Worm (Caenorhabditis elegans) whole organism, young adult: ENCODE data around the gene sru-28.

Source experiments
- ceh-27 ChIP-seq: fragments of 200-800 bp; sonication (Bioruptor generic); optimal IDR thresholded peaks from 2 replicates; lab custom pipeline; 2018; ENCODE audit warnings: mild to moderate bottlenecking, missing genetic modification characterization, moderate library complexity, missing compliant biosample characterization
- ceh-40 ChIP-seq: fragments of 200-800 bp; sonication (Bioruptor generic); IDR thresholded peaks from 2 replicates; pipeline ENCODE4 v1.3.6; 2022; ENCODE audit warnings: missing genetic modification characterization, missing compliant biosample characterization
- nfya-1 ChIP-seq: sonication (generic microtip); optimal IDR thresholded peaks from 2 replicates; lab custom pipeline; 2017; ENCODE audit warnings: antibody characterized with exemption, missing compliant biosample characterization, missing genetic modification characterization, borderline replicate concordance; ENCODE audit not compliant: insufficient read depth
- snpc-3.4 ChIP-seq: sonication (generic microtip); optimal IDR thresholded peaks from 2 replicates; lab custom pipeline; 2017; ENCODE audit warnings: missing genetic modification characterization, mild to moderate bottlenecking, missing compliant biosample characterization, antibody characterized with exemption, moderate library complexity, missing genotype, missing genetic modification reagents

DNA sequence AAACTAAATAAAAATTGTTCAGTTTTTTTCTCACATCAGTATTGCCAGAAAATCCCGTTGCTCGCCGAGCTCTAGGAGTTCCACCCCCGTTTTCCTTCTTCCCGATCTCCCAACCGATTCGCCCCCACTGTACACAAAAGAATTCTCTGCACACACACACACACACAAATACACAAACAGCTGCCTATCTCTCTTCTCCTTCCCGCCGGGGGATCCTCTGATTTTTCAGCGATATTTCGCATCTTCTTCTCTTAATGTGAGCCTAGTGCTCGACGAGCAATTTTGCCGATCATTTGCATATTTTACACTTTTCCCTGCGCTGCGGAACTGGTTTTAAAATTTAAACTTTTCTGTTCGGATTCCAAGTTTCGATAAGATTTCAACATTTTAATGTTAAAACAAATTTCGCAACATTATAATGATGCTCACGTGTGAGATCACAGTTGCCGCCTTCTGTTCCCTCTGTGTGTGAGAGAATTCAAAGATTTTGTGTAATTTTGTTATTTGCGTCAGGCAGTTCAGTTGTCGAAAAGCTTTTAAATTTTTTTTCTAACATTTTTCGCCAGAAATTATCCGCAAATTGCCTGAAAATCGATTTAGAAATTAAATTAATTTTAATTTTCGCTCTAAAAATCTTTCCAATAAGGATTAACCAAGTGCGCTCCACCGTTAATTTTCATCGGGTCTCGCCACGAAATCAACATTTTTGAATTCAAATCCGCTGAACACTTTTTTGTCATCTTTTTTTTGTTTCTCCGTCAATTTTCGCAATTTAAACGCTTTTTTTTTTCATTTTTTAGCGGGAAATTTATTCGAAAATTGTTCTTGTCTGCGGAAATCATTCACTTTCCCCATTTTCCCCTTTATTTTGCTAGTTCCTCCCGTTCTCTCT lies 34.8 kb upstream of the sru-28 start:
- TF ChIP-seq snpc-3.4 (tag; lab: Kevin White, UChicago) (peak; percentile 6), nfya-1 (tag; lab: Kevin White, UChicago) (no peak), ceh-27 (GFP tag; lab: Kevin White, UChicago) (no peak), ceh-40 (GFP tag; lab: Robert Waterston, UW) (no peak)
